Fruit fly (Drosophila melanogaster) whole organism, embryonic: Measurements from ENCODE around the gene Cyp6d4.

Source experiments
- Atf-2 ChIP-seq: fragments of 200-800 bp; sonication (Bioruptor generic); optimal IDR thresholded peaks from 2 replicates; lab custom pipeline; 2016; ENCODE audit warnings: missing biosample characterization, missing genetic modification characterization
- CG2678 ChIP-seq: fragments of 200-800 bp; sonication (Bioruptor generic); optimal IDR thresholded peaks from 3 replicates; lab custom pipeline; 2019; ENCODE audit warnings: missing biosample characterization, mild to moderate bottlenecking, missing genetic modification characterization, moderate library complexity
- CG42726 ChIP-seq: fragments of 200-800 bp; sonication (Bioruptor generic); IDR thresholded peaks from 2 replicates; pipeline ENCODE4 v1.3.6; 2022; ENCODE audit warnings: missing biosample characterization, missing genetic modification characterization; ENCODE audit not compliant: partially characterized antibody
- CG8944 ChIP-seq: fragments of 200-800 bp; sonication (Bioruptor generic); optimal IDR thresholded peaks from 3 replicates; lab custom pipeline; 2016; ENCODE audit warnings: missing biosample characterization, missing genetic modification characterization
- Ptx1 ChIP-seq: fragments of 200-800 bp; sonication (Bioruptor generic); IDR thresholded peaks from 2 replicates; pipeline ENCODE4 v1.3.6; 2022; ENCODE audit warnings: missing biosample characterization, missing genetic modification characterization
- crol ChIP-seq: fragments of 200-800 bp; sonication (Bioruptor generic); IDR thresholded peaks from 2 replicates; pipeline ENCODE4 v1.3.6; 2022; ENCODE audit warnings: missing biosample characterization, missing genetic modification characterization
- oc ChIP-seq: fragments of 200-800 bp; sonication (Bioruptor generic); optimal IDR thresholded peaks from 2 replicates; lab custom pipeline; 2018; ENCODE audit warnings: missing biosample characterization, mild to moderate bottlenecking, missing genetic modification characterization, moderate library complexity

dm6 chr3R:22718401-22718800, 20.3 kb downstream of the Cyp6d4 start:
- TF ChIP-seq CG8944 (GFP tag; lab: Kevin White, UChicago), result no peak
- no peak for TF ChIP-seq Ptx1 (GFP tag; lab: Robert Waterston, UW)
- TF ChIP-seq oc (tag; lab: Kevin White, UChicago), result no peak
- TF ChIP-seq CG42726 (GFP tag; lab: Robert Waterston, UW), result no peak
- TF ChIP-seq Atf-2, result no peak
- no peak for TF ChIP-seq CG2678 (tag; lab: Kevin White, UChicago)
- TF ChIP-seq crol (GFP tag; lab: Robert Waterston, UW), result no peak
